Worm (Caenorhabditis elegans) whole organism, young adult: ENCODE data around the gene F44E7.9.

ENCODE experiments used
- C06A6.2 ChIP-seq: fragments of 200-800 bp; sonication (Bioruptor generic); conservative IDR thresholded peaks from 2 replicates; pipeline ENCODE4 v1.3.6; 2022; ENCODE audit warnings: missing genetic modification characterization, missing compliant biosample characterization
- F22D6.2 ChIP-seq: sonication (generic microtip); optimal IDR thresholded peaks from 2 replicates; lab custom pipeline; 2016; ENCODE audit warnings: mild to moderate bottlenecking, missing genetic modification characterization, missing compliant biosample characterization
- F23B12.7 ChIP-seq: sonication (generic microtip); optimal IDR thresholded peaks from 2 replicates; lab custom pipeline; 2017; ENCODE audit warnings: missing genetic modification characterization, mild to moderate bottlenecking, missing compliant biosample characterization, antibody characterized with exemption, moderate library complexity; ENCODE audit not compliant: insufficient read depth
- F39B2.1 ChIP-seq: fragments of 200-800 bp; sonication (Bioruptor generic); IDR thresholded peaks from 2 replicates; pipeline ENCODE4 v1.3.6; 2022; ENCODE audit warnings: missing genetic modification reagents, missing genetic modification characterization, missing compliant biosample characterization
- F49E8.2 ChIP-seq: sonication (generic microtip); optimal IDR thresholded peaks from 3 replicates; lab custom pipeline; 2017; ENCODE audit warnings: missing genetic modification characterization, mild to moderate bottlenecking, missing compliant biosample characterization, antibody characterized with exemption, moderate library complexity; ENCODE audit not compliant: insufficient read depth
- K12H6.12 ChIP-seq: fragments of 200-800 bp; sonication (Bioruptor generic); optimal IDR thresholded peaks from 2 replicates; lab custom pipeline; 2018; ENCODE audit warnings: mild to moderate bottlenecking, missing genetic modification characterization, missing compliant biosample characterization
- T07F8.4 ChIP-seq: sonication (generic microtip); optimal IDR thresholded peaks from 2 replicates; lab custom pipeline; 2016; ENCODE audit warnings: mild to moderate bottlenecking, missing genetic modification characterization, moderate library complexity, missing compliant biosample characterization
- Y53G8AR.9 ChIP-seq: fragments of 200-800 bp; sonication (Bioruptor generic); conservative IDR thresholded peaks from 2 replicates; pipeline ENCODE4 v1.3.6; 2022; ENCODE audit warnings: missing genetic modification reagents, missing genetic modification characterization, missing compliant biosample characterization
- Y56A3A.18 ChIP-seq: fragments of 200-800 bp; sonication (Bioruptor generic); IDR thresholded peaks from 2 replicates; pipeline ENCODE4 v1.3.6; 2022; ENCODE audit warnings: missing genetic modification reagents, missing genetic modification characterization, missing compliant biosample characterization
- Y79H2A.3 ChIP-seq: fragments of 200-800 bp; sonication (Bioruptor generic); conservative IDR thresholded peaks from 2 replicates; pipeline ENCODE4 v1.3.6; 2022; ENCODE audit warnings: missing genetic modification reagents, missing genetic modification characterization, missing compliant biosample characterization
- akir-1 ChIP-seq: fragments of 200-800 bp; sonication (Bioruptor generic); optimal IDR thresholded peaks from 2 replicates; lab custom pipeline; 2018; ENCODE audit warnings: mild to moderate bottlenecking, missing genetic modification characterization, moderate library complexity, missing compliant biosample characterization
- ama-1 ChIP-seq, 3 experiments: fragments of 150-350 bp in 1 of 3; sonication (generic microtip) in 2 of 3; optimal IDR thresholded peaks; 2 replicates each; lab custom pipeline; 2014 to 2018; ENCODE audit warnings: missing biosample characterization in 2 of 3, missing genetic modification characterization in 2 of 3, missing genetic modification reagents in 2 of 3
- attf-3 ChIP-seq: fragments of 200-800 bp; sonication (Bioruptor generic); conservative IDR thresholded peaks from 2 replicates; pipeline ENCODE4 v1.3.6; 2022; ENCODE audit warnings: missing genetic modification reagents, missing genetic modification characterization, missing compliant biosample characterization
- attf-6 ChIP-seq: fragments of 200-800 bp; sonication (Bioruptor generic); IDR thresholded peaks from 2 replicates; pipeline ENCODE4 v1.3.6; 2022; ENCODE audit warnings: missing genetic modification reagents, missing genetic modification characterization, missing compliant biosample characterization
- ceh-40 ChIP-seq: fragments of 200-800 bp; sonication (Bioruptor generic); IDR thresholded peaks from 2 replicates; pipeline ENCODE4 v1.3.6; 2022; ENCODE audit warnings: missing genetic modification characterization, missing compliant biosample characterization
- chd-7 ChIP-seq: sonication (generic microtip); optimal IDR thresholded peaks from 2 replicates; lab custom pipeline; 2016; ENCODE audit warnings: mild to moderate bottlenecking, missing genetic modification characterization, moderate library complexity, missing compliant biosample characterization
- die-1 ChIP-seq: sonication (generic microtip); optimal IDR thresholded peaks from 2 replicates; lab custom pipeline; 2016; ENCODE audit warnings: missing genotype, mild to moderate bottlenecking, missing genetic modification characterization, missing compliant biosample characterization
- dpl-1 ChIP-seq: fragments of 150-350 bp; optimal IDR thresholded peaks from 2 replicates; lab custom pipeline; 2014; ENCODE audit warnings: missing biosample characterization, missing genetic modification reagents, missing genetic modification characterization
- egl-18 ChIP-seq: fragments of 200-800 bp; sonication (Bioruptor generic); IDR thresholded peaks from 2 replicates; pipeline ENCODE4 v1.3.6; 2022; ENCODE audit warnings: missing genetic modification reagents, missing genetic modification characterization, missing compliant biosample characterization
- hlh-26 ChIP-seq: fragments of 200-800 bp; sonication (Bioruptor generic); conservative IDR thresholded peaks from 2 replicates; pipeline ENCODE4 v1.3.6; 2022; ENCODE audit warnings: missing genetic modification reagents, missing genetic modification characterization, missing compliant biosample characterization
- lin-40 ChIP-seq: sonication (generic microtip); optimal IDR thresholded peaks from 2 replicates; lab custom pipeline; 2016; ENCODE audit warnings: missing genetic modification characterization, mild to moderate bottlenecking, missing compliant biosample characterization, missing genotype, missing genetic modification reagents
- madf-3 ChIP-seq: fragments of 200-800 bp; sonication (Bioruptor generic); IDR thresholded peaks from 2 replicates; pipeline ENCODE4 v1.3.6; 2022; ENCODE audit warnings: missing genetic modification reagents, missing genetic modification characterization, missing compliant biosample characterization
- mcd-1 ChIP-seq: fragments of 200-800 bp; sonication (Bioruptor generic); IDR thresholded peaks from 2 replicates; pipeline ENCODE4 v1.3.6; 2022; ENCODE audit warnings: missing genetic modification reagents, missing genetic modification characterization, missing compliant biosample characterization
- nfyb-1 ChIP-seq: fragments of 200-800 bp; sonication (Bioruptor generic); IDR thresholded peaks from 2 replicates; pipeline ENCODE4 v1.3.6; 2022; ENCODE audit warnings: missing genetic modification reagents, missing genetic modification characterization, missing compliant biosample characterization
- nhr-80 ChIP-seq: sonication (generic microtip); optimal IDR thresholded peaks from 2 replicates; lab custom pipeline; 2016; ENCODE audit warnings: missing genetic modification characterization, missing compliant biosample characterization
- pha-4 ChIP-seq: fragments of 150-350 bp; sonication (generic microtip); optimal IDR thresholded peaks from 2 replicates; lab custom pipeline; 2014; ENCODE audit warnings: missing biosample characterization, missing genetic modification reagents, missing genetic modification characterization
- repo-1 ChIP-seq: sonication (generic microtip); optimal IDR thresholded peaks from 2 replicates; lab custom pipeline; 2017; ENCODE audit warnings: mild to moderate bottlenecking, missing genetic modification characterization, missing compliant biosample characterization
- snpc-4 ChIP-seq, 5 experiments: fragments of 150-350 bp in 1 of 5; sonication (generic microtip) in 4 of 5; optimal IDR thresholded peaks; 2 replicates each; lab custom pipeline; 2014 to 2018; ENCODE audit warnings: missing genetic modification characterization in 5 of 5, missing biosample characterization in 3 of 5, antibody characterized with exemption in 2 of 5, mild to moderate bottlenecking in 2 of 5, missing compliant biosample characterization in 2 of 5, missing genotype in 2 of 5, moderate library complexity in 2 of 5, missing genetic modification reagents in 1 of 5
- somi-1 ChIP-seq: fragments of 200-800 bp; sonication (Bioruptor generic); optimal IDR thresholded peaks from 2 replicates; lab custom pipeline; 2018; ENCODE audit warnings: mild to moderate bottlenecking, missing genetic modification characterization, missing compliant biosample characterization
- tbp1 ChIP-seq: fragments of 200-800 bp; sonication (Bioruptor generic); optimal IDR thresholded peaks from 2 replicates; lab custom pipeline; 2018; ENCODE audit warnings: mild to moderate bottlenecking, missing genetic modification characterization, missing compliant biosample characterization
- tlf-1 ChIP-seq: fragments of 200-800 bp; sonication (Bioruptor generic); optimal IDR thresholded peaks from 2 replicates; lab custom pipeline; 2018; ENCODE audit warnings: mild to moderate bottlenecking, missing genetic modification characterization, missing compliant biosample characterization
- ztf-18 ChIP-seq: sonication (generic microtip); optimal IDR thresholded peaks from 2 replicates; lab custom pipeline; 2016; ENCODE audit warnings: missing genotype, mild to moderate bottlenecking, missing genetic modification characterization, missing compliant biosample characterization
- ztf-26 ChIP-seq: sonication (generic microtip); optimal IDR thresholded peaks from 2 replicates; lab custom pipeline; 2017; ENCODE audit warnings: missing genetic modification characterization, missing compliant biosample characterization

The F44E7.9 gene

ce11 chrV:5765081-5765480, 25.9 kb upstream of the F44E7.9 start, which contains the start of gene pgph-2:
pgph-2 (plus strand) TSS chrV:5765127.
- TF ChIP-seq Y53G8AR.9 (GFP tag; lab: Robert Waterston, UW) (no peak), akir-1 (GFP tag; lab: Kevin White, UChicago) (no peak)
- TF ChIP-seq, all 124 proteins: peak for 0

ce11 chrV:5768292-5768695, 22.7 kb upstream of the F44E7.9 start:
- TF ChIP-seq madf-3 (GFP tag; lab: Robert Waterston, UW): 0 out of 2 replicates have a peak, but pooled peaks have one; percentile 33
- no peak for TF ChIP-seq ceh-40
- no peak for TF ChIP-seq F39B2.1
- peak; percentile 56 for TF ChIP-seq ztf-26 (tag; lab: Kevin White, UChicago)
- no peak for TF ChIP-seq akir-1 (GFP tag; lab: Kevin White, UChicago)
- TF ChIP-seq ztf-18: no peak
- peak; percentile 65 for TF ChIP-seq nfyb-1 (GFP tag; lab: Robert Waterston, UW)
- TF ChIP-seq hlh-26 (GFP tag; lab: Robert Waterston, UW): no peak
- TF ChIP-seq lin-40 (tag; lab: Kevin White, UChicago): peak; percentile 82
- no peak for TF ChIP-seq F49E8.2
- no peak for TF ChIP-seq pha-4 (tag; lab: Kevin White, UChicago)
- TF ChIP-seq tbp1 (GFP tag; lab: Kevin White, UChicago): peak; percentile 15
- no peak for TF ChIP-seq ama-1 (optimal IDR thresholded peaks at IDR 0.05; lab: Kevin White, UChicago)
- TF ChIP-seq ama-1 (GFP tag; optimal IDR thresholded peaks at IDR 0.05; lab: Kevin White, UChicago): no peak
- TF ChIP-seq nhr-80: peak; percentile 77
- TF ChIP-seq attf-6 (GFP tag; lab: Robert Waterston, UW): no peak
- TF ChIP-seq egl-18 (GFP tag; lab: Robert Waterston, UW): no peak
- no peak for TF ChIP-seq Y79H2A.3 (GFP tag; lab: Robert Waterston, UW)
- no peak for TF ChIP-seq tlf-1 (GFP tag; lab: Kevin White, UChicago)
- TF ChIP-seq chd-7 (tag; lab: Kevin White, UChicago): peak; percentile 42
- peak; percentile 64 for TF ChIP-seq F22D6.2 (tag; lab: Kevin White, UChicago)
- peak; percentile 18 for TF ChIP-seq K12H6.12
- TF ChIP-seq C06A6.2 (GFP tag; lab: Robert Waterston, UW): peak; percentile 37; the same call in 1 of the 2 replicates
- TF ChIP-seq somi-1 (GFP tag; lab: Kevin White, UChicago): peak; percentile 89
- peak; percentile 26 for TF ChIP-seq die-1 (tag; lab: Kevin White, UChicago)
- peak; percentile 42 for TF ChIP-seq mcd-1 (GFP tag; lab: Robert Waterston, UW)
- TF ChIP-seq snpc-4 (GFP tag; optimal IDR thresholded peaks at IDR 0.05; lab: Kevin White, UChicago): no peak
- no peak for TF ChIP-seq snpc-4 (tag; optimal IDR thresholded peaks at IDR 0.05; lab: Kevin White, UChicago)
- no peak for TF ChIP-seq dpl-1 (GFP tag; lab: Kevin White, UChicago)

ce11 chrV:5769500-5769899, 21.5 kb upstream of the F44E7.9 start:
- TF ChIP-seq repo-1 (no peak), T07F8.4 (no peak), Y56A3A.18 (GFP tag; lab: Robert Waterston, UW) (no peak), nhr-80 (peak; percentile 44), F23B12.7 (tag; lab: Kevin White, UChicago) (no peak)

ce11 chrV:5769999-5770398, 21.0 kb upstream of the F44E7.9 start:
- TF ChIP-seq attf-3 (GFP tag; lab: Robert Waterston, UW): no peak
- no peak for TF ChIP-seq Y53G8AR.9 (GFP tag; lab: Robert Waterston, UW)
- no peak for TF ChIP-seq snpc-4 (GFP tag; optimal IDR thresholded peaks at IDR 0.05; lab: Kevin White, UChicago)
- no peak for TF ChIP-seq snpc-4 (tag; optimal IDR thresholded peaks at IDR 0.05; lab: Kevin White, UChicago)
